Worm (Caenorhabditis elegans) whole organism, mixed stage, embryonic: ENCODE results near the gene R05D3.12.

Experiments used
- ceh-83 ChIP-seq: fragments of 200-800 bp; sonication (Bioruptor generic); optimal IDR thresholded peaks from 2 replicates; lab custom pipeline; 2018; ENCODE audit warnings: mild to moderate bottlenecking, missing genetic modification characterization, missing compliant biosample characterization
- mep-1 ChIP-seq: fragments of 150-350 bp; optimal IDR thresholded peaks from 2 replicates; lab custom pipeline; 2017; ENCODE audit warnings: missing biosample characterization, missing genetic modification reagents, missing genetic modification characterization, inconsistent platforms
- nhr-237 ChIP-seq: fragments of 150-350 bp; optimal IDR thresholded peaks from 2 replicates; lab custom pipeline; 2014; ENCODE audit warnings: missing biosample characterization, missing genetic modification characterization
- nhr-76 ChIP-seq: sonication (generic microtip); optimal IDR thresholded peaks from 2 replicates; lab custom pipeline; 2017; ENCODE audit warnings: missing biosample characterization, missing genetic modification characterization
- snpc-4 ChIP-seq: fragments of 150-350 bp; optimal IDR thresholded peaks from 2 replicates; lab custom pipeline; 2014; ENCODE audit warnings: missing biosample characterization, missing genetic modification characterization
- zip-8 ChIP-seq: fragments of 150-350 bp; optimal IDR thresholded peaks from 2 replicates; lab custom pipeline; 2014; ENCODE audit warnings: missing biosample characterization, missing genetic modification characterization
- ztf-11 ChIP-seq: fragments of 150-350 bp; optimal IDR thresholded peaks from 2 replicates; lab custom pipeline; 2014; ENCODE audit warnings: missing biosample characterization, missing genetic modification characterization

ce11 chrIII:8400478-8400877 lies 19.7 kb downstream of the R05D3.12 start:
- TF ChIP-seq snpc-4 (tag; lab: Kevin White, UChicago) (no peak), zip-8 (no peak), ceh-83 (GFP tag; lab: Kevin White, UChicago) (no peak), nhr-76 (tag; lab: Kevin White, UChicago) (no peak), mep-1 (tag; lab: Kevin White, UChicago) (no peak), ztf-11 (tag; lab: Kevin White, UChicago) (no peak), nhr-237 (no peak)
